Worm (Caenorhabditis elegans) whole organism, midembryonic: ENCODE measurements around the gene ctsa-1.2.

Experiments used
- T22C8.4 ChIP-seq: fragments of 200-800 bp; sonication (Bioruptor generic); IDR thresholded peaks from 2 replicates; pipeline ENCODE4 v1.3.6; 2022; ENCODE audit warnings: missing genetic modification characterization, missing compliant biosample characterization
- med-1 ChIP-seq: sonication (generic microtip); optimal IDR thresholded peaks from 2 replicates; lab custom pipeline; 2017; ENCODE audit warnings: missing genetic modification characterization, mild to moderate bottlenecking, missing compliant biosample characterization, antibody characterized with exemption, missing genetic modification reagents; ENCODE audit not compliant: insufficient read depth

DNA sequence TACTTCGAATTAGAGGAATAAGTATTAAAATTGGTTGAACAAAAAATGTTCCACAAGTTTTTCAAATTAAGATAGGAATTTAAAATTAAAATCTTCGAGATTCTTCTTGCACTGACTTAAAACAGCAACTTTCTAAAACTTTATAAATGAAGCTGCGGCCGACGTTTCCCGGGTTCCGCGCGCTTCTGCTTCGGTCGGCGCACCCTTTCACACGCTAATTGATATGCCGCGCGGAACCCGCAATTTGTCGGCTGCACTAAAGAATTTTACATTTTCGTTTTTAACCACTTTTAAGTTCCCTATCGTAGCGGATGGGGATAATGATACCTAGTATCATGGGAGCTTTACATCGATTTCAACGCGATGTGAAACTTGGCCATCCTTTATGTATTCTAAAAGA, 24.4 kb upstream of the ctsa-1.2 start:
- TF ChIP-seq T22C8.4 (GFP tag; lab: Robert Waterston, UW): no peak
- no peak for TF ChIP-seq med-1
